Fruit fly (Drosophila melanogaster): Measurements from ENCODE around the gene chinmo.

Gene chinmo

DNA sequence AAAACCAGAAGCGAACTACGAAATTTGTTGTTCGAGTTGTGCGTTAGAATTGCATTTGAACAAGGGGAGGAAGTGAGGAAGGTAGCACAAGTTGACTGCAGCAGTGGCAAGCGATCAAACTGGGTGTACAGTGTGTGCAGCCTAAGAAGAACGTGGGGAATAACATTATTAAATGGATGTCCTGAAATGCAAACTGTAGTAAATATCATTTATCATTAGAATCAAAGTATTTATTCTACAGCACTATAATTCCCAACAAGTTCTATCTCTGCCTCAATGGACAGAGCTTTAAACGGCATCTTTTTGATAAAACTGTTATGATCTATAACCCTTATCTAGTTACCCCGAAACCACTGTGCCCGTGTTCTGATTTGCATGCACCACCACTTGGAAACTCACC, 4.6 kb upstream of the chinmo start (continued):
- no peak for TF ChIP-seq Dad (GFP tag; optimal IDR thresholded peaks at IDR 0.05)
- TF ChIP-seq kay (GFP tag; optimal IDR thresholded peaks at IDR 0.05) = no peak
- no peak for TF ChIP-seq CG1602 (GFP tag; optimal IDR thresholded peaks at IDR 0.05)
- no peak for TF ChIP-seq MESR4 (GFP tag; optimal IDR thresholded peaks at IDR 0.05)
- peak; percentile 25 for TF ChIP-seq CG7556 (GFP tag; optimal IDR thresholded peaks at IDR 0.05)
- TF ChIP-seq CG9215 (GFP tag; IDR thresholded peaks at IDR 0.05) = no peak
- no peak for TF ChIP-seq E2f1 (GFP tag; IDR thresholded peaks at IDR 0.05)
- TF ChIP-seq Rx (GFP tag; IDR thresholded peaks at IDR 0.05) = no peak
- peak; percentile 2 for TF ChIP-seq odd (GFP tag; optimal IDR thresholded peaks at IDR 0.05)
- TF ChIP-seq dm (GFP tag; optimal IDR thresholded peaks at IDR 0.05) = no peak
- TF ChIP-seq fru (optimal IDR thresholded peaks at IDR 0.05) = no peak
- no peak for TF ChIP-seq unc-4 (GFP tag; IDR thresholded peaks at IDR 0.05; ENCODE audit: partially characterized antibody)
- no peak for TF ChIP-seq Lim3 (GFP tag; IDR thresholded peaks at IDR 0.05)
- no peak for TF ChIP-seq CG10959 (GFP tag; IDR thresholded peaks at IDR 0.05)
- no peak for TF ChIP-seq CG10147 (GFP tag; optimal IDR thresholded peaks at IDR 0.05)
- peak; percentile 30; the same call in 1 of the 2 replicates for TF ChIP-seq stc (GFP tag; IDR thresholded peaks at IDR 0.05)
- TF ChIP-seq YL-1 (GFP tag; optimal IDR thresholded peaks at IDR 0.05) = no peak
- TF ChIP-seq Hr39 (optimal IDR thresholded peaks at IDR 0.05) = no peak
- TF ChIP-seq shn (GFP tag; optimal IDR thresholded peaks at IDR 0.05) = no peak
- no peak for TF ChIP-seq CG31441 (GFP tag; IDR thresholded peaks at IDR 0.05)
- TF ChIP-seq CG16815 (GFP tag; optimal IDR thresholded peaks at IDR 0.05) = no peak
- TF ChIP-seq psq (GFP tag; optimal IDR thresholded peaks at IDR 0.05) = no peak
- peak; percentile 58 for TF ChIP-seq CG8924 (tag; optimal IDR thresholded peaks at IDR 0.05)
- no peak for TF ChIP-seq lilli (GFP tag; optimal IDR thresholded peaks at IDR 0.05)
- TF ChIP-seq sd (tag; optimal IDR thresholded peaks at IDR 0.05) = no peak
- peak; percentile 47 for TF ChIP-seq CG2712 (tag; optimal IDR thresholded peaks at IDR 0.05)
- TF ChIP-seq gce (GFP tag; IDR thresholded peaks at IDR 0.05) = no peak
- no peak for TF ChIP-seq otp (GFP tag; IDR thresholded peaks at IDR 0.05)
- TF ChIP-seq croc (GFP tag; conservative IDR thresholded peaks at IDR 0.05) = peak; percentile 15; the same call in 1 of the 3 replicates
- peak; percentile 23 for TF ChIP-seq trem (tag; optimal IDR thresholded peaks at IDR 0.05)
- no peak for TF ChIP-seq schlank (tag; optimal IDR thresholded peaks at IDR 0.05)
- TF ChIP-seq Rfx (GFP tag; IDR thresholded peaks at IDR 0.05) = no peak
- no peak for TF ChIP-seq lov (optimal IDR thresholded peaks at IDR 0.05)
- no peak for TF ChIP-seq lov (GFP tag; IDR thresholded peaks at IDR 0.05)
- no peak for TF ChIP-seq Oaz (GFP tag; IDR thresholded peaks at IDR 0.05)
- TF ChIP-seq Bdp1 (GFP tag; optimal IDR thresholded peaks at IDR 0.05) = no peak
- no peak for TF ChIP-seq mam (GFP tag; optimal IDR thresholded peaks at IDR 0.05)
- TF ChIP-seq HLHmδ (GFP tag; optimal IDR thresholded peaks at IDR 0.05) = no peak
- TF ChIP-seq CG31365 (tag; optimal IDR thresholded peaks at IDR 0.05) = peak; percentile 17
- no peak for TF ChIP-seq gfzf (GFP tag; optimal IDR thresholded peaks at IDR 0.05)
- TF ChIP-seq CG1024 (GFP tag; IDR thresholded peaks at IDR 0.05) = no peak
- TF ChIP-seq CG14710 (tag; optimal IDR thresholded peaks at IDR 0.05) = peak; percentile 22
- no peak for TF ChIP-seq btn (GFP tag; optimal IDR thresholded peaks at IDR 0.05)
- TF ChIP-seq mirr (GFP tag; optimal IDR thresholded peaks at IDR 0.05) = no peak
- no peak for TF ChIP-seq tin (GFP tag; optimal IDR thresholded peaks at IDR 0.05)
- TF ChIP-seq B-H2 (GFP tag; optimal IDR thresholded peaks at IDR 0.05) = no peak
- TF ChIP-seq CG10321 (GFP tag; IDR thresholded peaks at IDR 0.05) = no peak
- TF ChIP-seq Jarid2 (GFP tag; optimal IDR thresholded peaks at IDR 0.05) = peak; percentile 30
- no peak for TF ChIP-seq al (GFP tag; IDR thresholded peaks at IDR 0.05)
- TF ChIP-seq tll (GFP tag; optimal IDR thresholded peaks at IDR 0.05) = no peak
- TF ChIP-seq CG31388 (GFP tag; optimal IDR thresholded peaks at IDR 0.05) = no peak
- no peak for TF ChIP-seq Dip2 (GFP tag; IDR thresholded peaks at IDR 0.05)
- TF ChIP-seq Meics (GFP tag; optimal IDR thresholded peaks at IDR 0.05) = no peak
- TF ChIP-seq pfk (GFP tag; optimal IDR thresholded peaks at IDR 0.05) = no peak
